Worm (Caenorhabditis elegans): Measurements from ENCODE around the gene F20C5.7.

The F20C5.7 gene

ce11 chrIV:8729636-8730035 is 15.9 kb downstream of the F20C5.7 start:
- TF ChIP-seq tbx-8 (GFP tag; optimal IDR thresholded peaks at IDR 0.05): no peak
- TF ChIP-seq nhr-2 (tag; optimal IDR thresholded peaks at IDR 0.05): no peak
- TF ChIP-seq flh-1 (GFP tag; optimal IDR thresholded peaks at IDR 0.05): no peak
- no peak for TF ChIP-seq unc-39 (tag; optimal IDR thresholded peaks at IDR 0.05)
- TF ChIP-seq elt-1 (tag; optimal IDR thresholded peaks at IDR 0.05; ENCODE audit: borderline replicate concordance, insufficient read depth): no peak
- no peak for TF ChIP-seq cnd-1 (tag; optimal IDR thresholded peaks at IDR 0.05)
- TF ChIP-seq ham-2 (GFP tag; optimal IDR thresholded peaks at IDR 0.05): no peak

- TF ChIP-seq nhr-237 (tag; optimal IDR thresholded peaks at IDR 0.05): no peak
- TF ChIP-seq nhr-28 (tag; optimal IDR thresholded peaks at IDR 0.05): no peak
- TF ChIP-seq unc-120 (tag; optimal IDR thresholded peaks at IDR 0.05; ENCODE audit: poor library complexity, severe bottlenecking): no peak
- no peak for TF ChIP-seq sem-2 (GFP tag; optimal IDR thresholded peaks at IDR 0.05)
- TF ChIP-seq nhr-2 (tag; optimal IDR thresholded peaks at IDR 0.05): no peak
- no peak for TF ChIP-seq nhr-12 (tag; optimal IDR thresholded peaks at IDR 0.05)
- no peak for TF ChIP-seq drap-1 (GFP tag; optimal IDR thresholded peaks at IDR 0.05)
- no peak for TF ChIP-seq cnd-1 (tag; optimal IDR thresholded peaks at IDR 0.05)
- no peak for TF ChIP-seq nhr-76 (tag; optimal IDR thresholded peaks at IDR 0.05)
- TF ChIP-seq M03D4.4 (tag; optimal IDR thresholded peaks at IDR 0.05): no peak
- no peak for TF ChIP-seq pha-4 (tag; optimal IDR thresholded peaks at IDR 0.05)
- no peak for TF ChIP-seq sptf-1 (tag; optimal IDR thresholded peaks at IDR 0.05)
- no peak for TF ChIP-seq hlh-1 (tag; optimal IDR thresholded peaks at IDR 0.05)
- no peak for TF ChIP-seq ham-2 (GFP tag; optimal IDR thresholded peaks at IDR 0.05)
- TF ChIP-seq ces-1 (GFP tag; optimal IDR thresholded peaks at IDR 0.05): no peak
- no peak for TF ChIP-seq elt-3 (tag; optimal IDR thresholded peaks at IDR 0.05)
- no peak for TF ChIP-seq ceh-43 (GFP tag; optimal IDR thresholded peaks at IDR 0.05)
- TF ChIP-seq lin-32 (GFP tag; optimal IDR thresholded peaks at IDR 0.05): no peak
- TF ChIP-seq lsy-2 (tag; optimal IDR thresholded peaks at IDR 0.05): no peak
Observed at ce11 chrIV:8728122-8728521, 17.4 kb downstream of the F20C5.7 start, which contains the start of gene otub-3. Gene otub-3, plus strand, starts transcription at chrIV:8728177.

ce11 chrIV:8725345-8725744 is 20.1 kb downstream of the F20C5.7 start, which contains the start of gene pgm-3:
Gene pgm-3, plus strand, starts transcription at chrIV:8725722.
- TF ChIP-seq zip-8 (tag; optimal IDR thresholded peaks at IDR 0.05) (no peak), lsy-2 (tag; optimal IDR thresholded peaks at IDR 0.05) (no peak), elt-3 (tag; optimal IDR thresholded peaks at IDR 0.05) (no peak), flh-1 (GFP tag; optimal IDR thresholded peaks at IDR 0.05) (no peak), cnd-1 (tag; optimal IDR thresholded peaks at IDR 0.05) (no peak), nhr-237 (tag; optimal IDR thresholded peaks at IDR 0.05) (no peak), ceh-43 (GFP tag; optimal IDR thresholded peaks at IDR 0.05) (no peak), unc-39 (tag; optimal IDR thresholded peaks at IDR 0.05) (no peak), ces-1 (GFP tag; optimal IDR thresholded peaks at IDR 0.05) (no peak), ceh-83 (GFP tag; optimal IDR thresholded peaks at IDR 0.05) (no peak), nhr-28 (tag; optimal IDR thresholded peaks at IDR 0.05) (no peak), M03D4.4 (tag; optimal IDR thresholded peaks at IDR 0.05) (no peak), hlh-1 (tag; optimal IDR thresholded peaks at IDR 0.05) (no peak), pha-4 (tag; optimal IDR thresholded peaks at IDR 0.05) (no peak), tbx-8 (GFP tag; optimal IDR thresholded peaks at IDR 0.05) (no peak), bed-3 (GFP tag; optimal IDR thresholded peaks at IDR 0.05) (no peak), ham-2 (GFP tag; optimal IDR thresholded peaks at IDR 0.05) (no peak), nhr-2 (tag; optimal IDR thresholded peaks at IDR 0.05) (no peak)

ce11 chrIV:8724907-8725306 is 20.6 kb downstream of the F20C5.7 start:
- TF ChIP-seq zip-8 (tag; optimal IDR thresholded peaks at IDR 0.05) (no peak), mep-1 (tag; optimal IDR thresholded peaks at IDR 0.05) (no peak), unc-120 (tag; optimal IDR thresholded peaks at IDR 0.05; ENCODE audit: poor library complexity, severe bottlenecking) (no peak), sem-2 (GFP tag; optimal IDR thresholded peaks at IDR 0.05) (no peak), ces-1 (GFP tag; optimal IDR thresholded peaks at IDR 0.05) (no peak), flh-1 (GFP tag; optimal IDR thresholded peaks at IDR 0.05) (no peak), elt-3 (tag; optimal IDR thresholded peaks at IDR 0.05) (no peak), ceh-43 (GFP tag; optimal IDR thresholded peaks at IDR 0.05) (no peak), elt-1 (tag; optimal IDR thresholded peaks at IDR 0.05; ENCODE audit: borderline replicate concordance, insufficient read depth) (no peak), blmp-1 (tag; optimal IDR thresholded peaks at IDR 0.05) (no peak), sptf-1 (tag; optimal IDR thresholded peaks at IDR 0.05) (no peak), M03D4.4 (tag; optimal IDR thresholded peaks at IDR 0.05) (no peak), ztf-11 (tag; optimal IDR thresholded peaks at IDR 0.05) (no peak), ceh-39 (tag; optimal IDR thresholded peaks at IDR 0.05) (no peak), snpc-4 (tag; optimal IDR thresholded peaks at IDR 0.05) (no peak), mab-5 (tag; optimal IDR thresholded peaks at IDR 0.05) (no peak), nhr-28 (tag; optimal IDR thresholded peaks at IDR 0.05) (no peak), cnd-1 (tag; optimal IDR thresholded peaks at IDR 0.05) (no peak), pha-4 (tag; optimal IDR thresholded peaks at IDR 0.05) (no peak), nhr-12 (tag; optimal IDR thresholded peaks at IDR 0.05) (no peak)

Measured in whole organism, mixed stage, embryonic.